Fruit fly (Drosophila melanogaster): Measurements from ENCODE around the gene CG10026.

CG10026 gene

DNA sequence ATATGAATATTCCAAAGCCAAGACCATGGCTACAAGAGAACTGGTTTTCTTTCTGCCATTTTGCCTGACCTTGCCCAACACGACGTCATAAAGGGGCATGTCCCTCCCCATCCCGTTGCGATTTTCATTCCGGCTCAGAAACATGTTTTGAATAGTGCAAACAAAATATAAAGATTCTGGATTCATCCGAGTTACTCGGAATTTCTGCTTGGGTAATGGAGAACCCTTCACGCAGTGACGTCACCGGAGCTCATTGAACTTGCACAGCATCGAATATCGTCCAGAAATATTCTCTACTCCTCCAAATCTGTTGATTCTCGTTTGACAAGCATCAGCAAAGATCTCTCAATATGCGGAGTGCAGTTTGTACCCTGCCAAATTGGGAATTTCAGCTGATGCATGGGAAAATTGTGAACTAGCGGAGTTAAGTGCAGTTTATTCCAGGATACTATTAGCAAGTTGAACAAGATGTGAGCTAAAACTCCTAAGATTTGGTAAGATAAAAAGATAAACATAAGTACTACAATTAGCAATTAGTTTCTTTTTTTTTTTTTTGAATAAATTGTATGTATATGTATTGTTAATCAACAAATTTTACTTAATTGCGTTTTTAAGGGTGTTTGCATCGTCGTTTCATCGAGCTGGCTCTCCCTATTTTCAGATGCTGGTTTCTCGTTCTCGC, at the start of gene CG10026 (continued):
- peak; percentile 64 for TF ChIP-seq acj6 (GFP tag; optimal IDR thresholded peaks at IDR 0.05)
- TF ChIP-seq ss (GFP tag; optimal IDR thresholded peaks at IDR 0.05): peak; percentile 25 to 64
- no peak for TF ChIP-seq CG11294 (GFP tag; IDR thresholded peaks at IDR 0.05)
- no peak for TF ChIP-seq CG8319 (GFP tag; optimal IDR thresholded peaks at IDR 0.05)
- TF ChIP-seq CG3032 (tag; optimal IDR thresholded peaks at IDR 0.05): peak; percentile 67
- peak; percentile 23 for TF ChIP-seq Eip75B (GFP tag; optimal IDR thresholded peaks at IDR 0.05)
- TF ChIP-seq CG10631 (GFP tag; optimal IDR thresholded peaks at IDR 0.05): peak; percentile 44
- peak; percentile 17 for TF ChIP-seq topi (GFP tag; optimal IDR thresholded peaks at IDR 0.05)
- no peak for TF ChIP-seq Gug (GFP tag; IDR thresholded peaks at IDR 0.05)

DNA sequence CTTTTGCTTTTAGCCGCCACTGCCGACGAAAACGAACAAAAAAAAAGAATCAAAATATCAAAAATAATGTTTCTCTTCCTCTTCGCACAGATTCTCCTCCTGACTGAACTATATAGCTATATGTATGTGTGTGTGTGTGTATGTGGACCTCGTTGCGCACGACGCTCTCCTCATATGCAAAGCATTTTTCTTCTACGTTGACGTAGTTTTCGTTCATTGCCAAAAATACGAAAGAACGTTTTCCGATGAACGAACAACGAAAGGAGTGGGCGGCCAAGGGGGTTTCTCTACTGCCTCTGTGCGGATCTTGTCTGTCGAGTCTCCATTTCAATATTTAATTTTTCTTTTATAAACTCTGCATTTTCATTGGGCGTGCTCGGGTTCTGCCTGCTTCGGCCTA, 49.3 kb upstream of the CG10026 start:
- TF ChIP-seq CG8319 (GFP tag; optimal IDR thresholded peaks at IDR 0.05) (no peak), Blimp-1 (GFP tag; optimal IDR thresholded peaks at IDR 0.05) (no peak), Lpt (GFP tag; optimal IDR thresholded peaks at IDR 0.05) (no peak), lz (GFP tag; optimal IDR thresholded peaks at IDR 0.05) (no peak), CG15336 (GFP tag; IDR thresholded peaks at IDR 0.05) (no peak), net (GFP tag; optimal IDR thresholded peaks at IDR 0.05) (no peak), spab (GFP tag; optimal IDR thresholded peaks at IDR 0.05) (no peak), fkh (GFP tag; optimal IDR thresholded peaks at IDR 0.05) (no peak), Eip75B (GFP tag; optimal IDR thresholded peaks at IDR 0.05) (no peak), cyc (GFP tag; optimal IDR thresholded peaks at IDR 0.05) (no peak), esn (GFP tag; optimal IDR thresholded peaks at IDR 0.05) (no peak), Smox (GFP tag; optimal IDR thresholded peaks at IDR 0.05) (no peak), CG11762 (GFP tag; optimal IDR thresholded peaks at IDR 0.05; ENCODE audit: insufficient read depth) (no peak), CG32006 (GFP tag; optimal IDR thresholded peaks at IDR 0.05) (no peak), Eip93F (GFP tag; optimal IDR thresholded peaks at IDR 0.05) (no peak), CG16779 (tag; optimal IDR thresholded peaks at IDR 0.05) (no peak), Sox102F (GFP tag; optimal IDR thresholded peaks at IDR 0.05) (no peak), CG6854 (GFP tag; optimal IDR thresholded peaks at IDR 0.05) (no peak), fd85E (GFP tag; optimal IDR thresholded peaks at IDR 0.05) (no peak)

DNA sequence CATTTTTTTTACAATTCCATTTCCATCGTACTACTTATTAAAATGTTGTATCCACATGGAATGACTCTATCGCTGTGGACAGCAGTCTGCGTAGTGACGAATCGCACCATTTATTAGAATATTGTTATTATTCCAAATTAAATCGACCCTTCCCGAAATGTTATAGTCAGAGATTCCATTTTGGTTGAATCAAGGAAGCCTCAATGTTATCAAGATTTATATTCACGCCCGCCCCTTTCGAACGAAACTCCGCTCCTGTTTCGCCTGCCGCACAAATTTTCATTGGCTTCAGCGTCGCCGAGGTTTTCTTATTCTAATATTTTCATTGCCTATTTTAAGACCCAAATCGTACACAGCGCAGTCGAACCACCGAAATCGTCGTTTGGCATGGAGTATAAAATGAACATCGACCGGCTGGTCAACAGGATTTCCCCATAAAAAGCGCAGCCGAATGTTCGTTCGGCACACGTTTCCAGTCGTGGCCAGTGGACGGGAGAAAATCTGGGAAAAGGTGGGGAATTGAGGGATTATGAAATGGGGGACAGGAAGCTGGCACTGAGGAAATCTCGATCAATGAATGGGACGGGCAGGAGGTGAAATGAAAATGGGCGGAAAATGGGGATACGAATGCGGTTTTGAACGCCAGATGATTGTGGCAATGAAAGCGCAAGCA, 48.2 kb upstream of the CG10026 start:
- no peak for TF ChIP-seq ss (GFP tag; optimal IDR thresholded peaks at IDR 0.05)
- TF ChIP-seq pdm3 (GFP tag; optimal IDR thresholded peaks at IDR 0.05): no peak
- TF ChIP-seq vri (GFP tag; optimal IDR thresholded peaks at IDR 0.05): no peak
- TF ChIP-seq CG9139 (GFP tag; optimal IDR thresholded peaks at IDR 0.05): no peak
- no peak for TF ChIP-seq Gug (GFP tag; IDR thresholded peaks at IDR 0.05)
- TF ChIP-seq CG8319 (GFP tag; optimal IDR thresholded peaks at IDR 0.05): no peak

DNA sequence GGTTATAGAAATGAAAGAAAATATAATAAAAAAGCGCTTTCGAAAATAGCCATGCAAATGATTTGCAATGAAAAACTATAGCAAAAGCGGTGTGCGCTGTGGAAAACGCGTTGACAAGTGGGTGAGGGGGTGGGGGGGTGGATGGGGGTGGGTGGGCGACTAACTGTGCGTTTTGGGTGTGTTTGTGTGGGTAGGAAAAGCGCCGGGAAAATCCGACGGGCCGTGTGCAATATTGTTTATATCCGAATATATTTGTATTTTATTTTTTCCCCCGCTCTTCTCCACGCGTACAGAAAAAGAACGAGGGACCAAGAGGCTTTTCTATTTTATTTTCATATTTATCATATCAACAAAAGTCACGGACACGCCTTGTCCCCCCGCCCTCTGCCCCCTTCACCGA, 47.6 kb upstream of the CG10026 start:
- TF ChIP-seq OdsH (GFP tag; optimal IDR thresholded peaks at IDR 0.05) (no peak), CG8319 (GFP tag; optimal IDR thresholded peaks at IDR 0.05) (no peak), CG31627 (GFP tag; optimal IDR thresholded peaks at IDR 0.05) (no peak), fd85E (GFP tag; optimal IDR thresholded peaks at IDR 0.05) (no peak), dsx (GFP tag; optimal IDR thresholded peaks at IDR 0.05; ENCODE audit: poor library complexity, severe bottlenecking) (no peak), spab (GFP tag; optimal IDR thresholded peaks at IDR 0.05) (no peak), Hr38 (GFP tag; optimal IDR thresholded peaks at IDR 0.05) (no peak), ss (GFP tag; optimal IDR thresholded peaks at IDR 0.05) (no peak), CG15336 (GFP tag; IDR thresholded peaks at IDR 0.05) (no peak), CG3919 (GFP tag; optimal IDR thresholded peaks at IDR 0.05) (no peak), CG8632 (GFP tag; optimal IDR thresholded peaks at IDR 0.05) (no peak), salr (GFP tag; optimal IDR thresholded peaks at IDR 0.05) (no peak)
